Fruit fly (Drosophila melanogaster): ENCODE results near the gene CG43219.

The CG43219 gene

dm6 chr3L:21239999-21240509 lies 19.9 kb downstream of the CG43219 start (continued):
- TF ChIP-seq hth (optimal IDR thresholded peaks at IDR 0.05) (no peak), CG9215 (GFP tag; IDR thresholded peaks at IDR 0.05) (no peak), vvl (GFP tag; IDR thresholded peaks at IDR 0.05) (peak; percentile 44), Doc3 (GFP tag; IDR thresholded peaks at IDR 0.05; ENCODE audit: partially characterized antibody) (no peak), tll (GFP tag; optimal IDR thresholded peaks at IDR 0.05) (no peak), toy (GFP tag; IDR thresholded peaks at IDR 0.05) (no peak), Chrac-16 (GFP tag; optimal IDR thresholded peaks at IDR 0.05) (no peak), ttk (GFP tag; IDR thresholded peaks at IDR 0.05) (no peak), CG17186 (GFP tag; optimal IDR thresholded peaks at IDR 0.05) (no peak), seq (GFP tag; IDR thresholded peaks at IDR 0.05) (no peak), dysf (GFP tag; IDR thresholded peaks at IDR 0.05) (no peak; the same call in 2 of the 3 replicates), repo (GFP tag; optimal IDR thresholded peaks at IDR 0.05) (no peak), CG8290 (GFP tag; optimal IDR thresholded peaks at IDR 0.05) (no peak), CG8290 (tag; optimal IDR thresholded peaks at IDR 0.05) (no peak), CG34224 (GFP tag; IDR thresholded peaks at IDR 0.05; ENCODE audit: partially characterized antibody) (peak; percentile 57; the same call in 1 of the 3 replicates), Taf1 (GFP tag; IDR thresholded peaks at IDR 0.05) (no peak), Nf-YB (GFP tag; optimal IDR thresholded peaks at IDR 0.05) (peak; percentile 75), CG12219 (GFP tag; optimal IDR thresholded peaks at IDR 0.05) (no peak), dm (GFP tag; optimal IDR thresholded peaks at IDR 0.05) (no peak), amos (GFP tag; IDR thresholded peaks at IDR 0.05; ENCODE audit: partially characterized antibody) (no peak; the same call in 1 of the 2 replicates), CG17802 (tag; optimal IDR thresholded peaks at IDR 0.05) (no peak), Poxn (GFP tag; IDR thresholded peaks at IDR 0.05) (no peak), Dref (GFP tag; IDR thresholded peaks at IDR 0.05) (no peak), zfh2 (GFP tag; optimal IDR thresholded peaks at IDR 0.05) (no peak), Neu2 (GFP tag; optimal IDR thresholded peaks at IDR 0.05; ENCODE audit: borderline replicate concordance) (no peak), lab (GFP tag; optimal IDR thresholded peaks at IDR 0.05) (peak; percentile 40), CG14014 (GFP tag; IDR thresholded peaks at IDR 0.05) (peak; percentile 10; the same call in 1 of the 2 replicates), disco-r (GFP tag; optimal IDR thresholded peaks at IDR 0.05) (no peak), fd64A (GFP tag; optimal IDR thresholded peaks at IDR 0.05) (no peak), da (GFP tag; optimal IDR thresholded peaks at IDR 0.05) (no peak), CG11398 (GFP tag; optimal IDR thresholded peaks at IDR 0.05) (no peak), CG15514 (GFP tag; optimal IDR thresholded peaks at IDR 0.05) (peak; percentile 22), ATbp (GFP tag; optimal IDR thresholded peaks at IDR 0.05) (peak; percentile 1), CG11085 (GFP tag; IDR thresholded peaks at IDR 0.05) (no peak), fru (optimal IDR thresholded peaks at IDR 0.05) (no peak), en (GFP tag; optimal IDR thresholded peaks at IDR 0.05) (no peak), CG11504 (tag; optimal IDR thresholded peaks at IDR 0.05) (peak; percentile 57), abd-A (tag; optimal IDR thresholded peaks at IDR 0.05) (no peak), CG10431 (GFP tag; optimal IDR thresholded peaks at IDR 0.05) (no peak), CG32532 (GFP tag; IDR thresholded peaks at IDR 0.05) (peak; percentile 46; the same call in 1 of the 2 replicates), inv (GFP tag; IDR thresholded peaks at IDR 0.05; ENCODE audit: partially characterized antibody) (no peak), odd (GFP tag; optimal IDR thresholded peaks at IDR 0.05) (peak; percentile 25), CG13775 (GFP tag; optimal IDR thresholded peaks at IDR 0.05) (no peak), mam (GFP tag; optimal IDR thresholded peaks at IDR 0.05) (no peak), CG30403 (GFP tag; optimal IDR thresholded peaks at IDR 0.05) (no peak), croc (GFP tag; conservative IDR thresholded peaks at IDR 0.05) (no peak), CG18262 (tag; optimal IDR thresholded peaks at IDR 0.05) (no peak), zen2 (GFP tag; IDR thresholded peaks at IDR 0.05; ENCODE audit: partially characterized antibody) (peak; percentile 76; the same call in 2 of the 3 replicates), gem (tag; optimal IDR thresholded peaks at IDR 0.05) (no peak), pan (optimal IDR thresholded peaks at IDR 0.05) (no peak), pan (GFP tag; optimal IDR thresholded peaks at IDR 0.05 in 1 of 2, IDR thresholded peaks at IDR 0.05 in 1 of 2) (no peak), grn (GFP tag; optimal IDR thresholded peaks at IDR 0.05) (no peak)

Data from whole organism, embryonic.